Fruit fly (Drosophila melanogaster) whole organism, embryonic: ENCODE measurements around the gene CG14650.

Experiments used
- ATbp ChIP-seq: fragments of 200-800 bp; sonication (Bioruptor generic); optimal IDR thresholded peaks from 2 replicates; lab custom pipeline; 2017; ENCODE audit warnings: missing biosample characterization, mild to moderate bottlenecking, missing genetic modification characterization, missing genetic modification reagents
- Atf3 ChIP-seq: fragments of 200-800 bp; sonication (Bioruptor generic); optimal IDR thresholded peaks from 3 replicates; lab custom pipeline; 2016; ENCODE audit warnings: missing biosample characterization, missing genetic modification characterization
- BEAF-32 ChIP-seq: fragments of 200-800 bp; sonication (Bioruptor generic); optimal IDR thresholded peaks from 3 replicates; lab custom pipeline; 2017; ENCODE audit warnings: missing biosample characterization, missing genetic modification characterization, mild to moderate bottlenecking, moderate library complexity, missing genetic modification reagents
- CG10267 ChIP-seq: fragments of 200-800 bp; sonication (Bioruptor generic); optimal IDR thresholded peaks from 2 replicates; lab custom pipeline; 2018; ENCODE audit warnings: missing biosample characterization, mild to moderate bottlenecking, missing genetic modification characterization, moderate library complexity
- CG10274 ChIP-seq: fragments of 200-800 bp; sonication (Bioruptor generic); optimal IDR thresholded peaks from 3 replicates; lab custom pipeline; 2017; ENCODE audit warnings: missing biosample characterization, mild to moderate bottlenecking, missing genetic modification characterization
- CG11093 ChIP-seq: fragments of 200-800 bp; sonication (Bioruptor generic); IDR thresholded peaks from 3 replicates; pipeline ENCODE4 v1.3.6; 2022; ENCODE audit warnings: missing biosample characterization, missing genetic modification characterization
- CG14050 ChIP-seq: fragments of 200-800 bp; sonication (Bioruptor generic); IDR thresholded peaks from 3 replicates; pipeline ENCODE4 v1.3.6; 2022; ENCODE audit warnings: missing biosample characterization, missing genetic modification characterization
- CG15696 ChIP-seq: fragments of 200-800 bp; sonication (Bioruptor generic); optimal IDR thresholded peaks from 2 replicates; lab custom pipeline; 2019; ENCODE audit warnings: missing biosample characterization, mild to moderate bottlenecking, missing genetic modification characterization, moderate library complexity
- CG16815 ChIP-seq: fragments of 200-800 bp; sonication (Bioruptor generic); optimal IDR thresholded peaks from 3 replicates; lab custom pipeline; 2017; ENCODE audit warnings: missing biosample characterization, mild to moderate bottlenecking, missing genetic modification characterization
- CG17361 ChIP-seq: fragments of 200-800 bp; sonication (Bioruptor generic); IDR thresholded peaks from 3 replicates; pipeline ENCODE4 v1.3.6; 2022; ENCODE audit warnings: missing biosample characterization, missing genetic modification characterization
- CG17385 ChIP-seq: fragments of 200-800 bp; sonication (Bioruptor generic); optimal IDR thresholded peaks from 3 replicates; lab custom pipeline; 2018; ENCODE audit warnings: missing biosample characterization, mild to moderate bottlenecking, missing genetic modification characterization
- CG18011 ChIP-seq: fragments of 200-800 bp; sonication (Bioruptor generic); optimal IDR thresholded peaks from 2 replicates; lab custom pipeline; 2017; ENCODE audit warnings: missing biosample characterization, missing genetic modification characterization, mild to moderate bottlenecking, moderate library complexity, missing genotype
- CG18262 ChIP-seq: fragments of 200-800 bp; optimal IDR thresholded peaks from 3 replicates; lab custom pipeline; 2019; ENCODE audit warnings: missing biosample characterization, mild to moderate bottlenecking, missing genetic modification characterization, moderate library complexity
- CG30403 ChIP-seq: fragments of 200-800 bp; sonication (Bioruptor generic); optimal IDR thresholded peaks from 3 replicates; lab custom pipeline; 2016; ENCODE audit warnings: missing biosample characterization, missing genetic modification characterization
- CG31224 ChIP-seq: fragments of 200-800 bp; sonication (Bioruptor generic); IDR thresholded peaks from 2 replicates; pipeline ENCODE4 v1.3.6; 2022; ENCODE audit warnings: missing biosample characterization, missing genetic modification characterization
- CG31441 ChIP-seq: fragments of 200-800 bp; sonication (Bioruptor generic); IDR thresholded peaks from 2 replicates; pipeline ENCODE4 v1.3.6; 2022; ENCODE audit warnings: missing biosample characterization, missing genetic modification characterization
- CG32772 ChIP-seq: fragments of 200-800 bp; sonication (Bioruptor generic); IDR thresholded peaks from 2 replicates; pipeline ENCODE4 v1.3.6; 2022; ENCODE audit warnings: missing biosample characterization, missing genetic modification characterization
- CG43689 ChIP-seq: fragments of 200-800 bp; sonication (Bioruptor generic); IDR thresholded peaks from 2 replicates; pipeline ENCODE4 v1.3.6; 2022; ENCODE audit warnings: missing biosample characterization, missing genetic modification characterization
- CG6254 ChIP-seq: fragments of 200-800 bp; sonication (Bioruptor generic); optimal IDR thresholded peaks from 3 replicates; lab custom pipeline; 2017; ENCODE audit warnings: mild to moderate bottlenecking, missing biosample characterization, missing genetic modification reagents, missing genetic modification characterization
- CG6854 ChIP-seq: fragments of 200-800 bp; sonication (Bioruptor generic); optimal IDR thresholded peaks from 3 replicates; lab custom pipeline; 2017; ENCODE audit warnings: missing biosample characterization, mild to moderate bottlenecking, missing genetic modification characterization
- CG7357 ChIP-seq: fragments of 200-800 bp; sonication (Bioruptor generic); IDR thresholded peaks from 3 replicates; pipeline ENCODE4 v1.3.6; 2022; ENCODE audit warnings: missing biosample characterization, missing genetic modification characterization
- CG8290 ChIP-seq, 3 experiments: fragments of 200-800 bp; sonication (Bioruptor generic); optimal IDR thresholded peaks; 2 replicates each; lab custom pipeline; 2016 to 2019; ENCODE audit warnings: missing biosample characterization in 3 of 3, missing genetic modification characterization in 3 of 3, mild to moderate bottlenecking in 2 of 3, moderate library complexity in 1 of 3
- CG8478 ChIP-seq: fragments of >200 bp; optimal IDR thresholded peaks from 2 replicates; lab custom pipeline; 2018
- CG9797 ChIP-seq: fragments of 200-800 bp; sonication (Bioruptor generic); optimal IDR thresholded peaks from 3 replicates; lab custom pipeline; 2018; ENCODE audit warnings: missing biosample characterization, mild to moderate bottlenecking, missing genetic modification characterization
- CG9932 ChIP-seq: fragments of 200-800 bp; sonication (Bioruptor generic); IDR thresholded peaks from 2 replicates; pipeline ENCODE4 v1.3.6; 2022; ENCODE audit warnings: missing biosample characterization, missing genetic modification characterization
- Dek ChIP-seq: fragments of 200-800 bp; sonication (Bioruptor generic); optimal IDR thresholded peaks from 3 replicates; lab custom pipeline; 2019; ENCODE audit warnings: missing biosample characterization, mild to moderate bottlenecking, missing genetic modification characterization, moderate library complexity
- HHEX ChIP-seq: fragments of 200-800 bp; sonication (Bioruptor generic); optimal IDR thresholded peaks from 3 replicates; lab custom pipeline; 2017; ENCODE audit warnings: missing biosample characterization, mild to moderate bottlenecking, missing genetic modification characterization, missing genetic modification reagents
- HLH3B ChIP-seq: fragments of 200-800 bp; sonication (Bioruptor generic); IDR thresholded peaks from 2 replicates; pipeline ENCODE4 v1.3.6; 2022; ENCODE audit warnings: missing biosample characterization, missing genetic modification characterization
- Hand ChIP-seq: fragments of 200-800 bp; sonication (Bioruptor generic); optimal IDR thresholded peaks from 2 replicates; lab custom pipeline; 2017; ENCODE audit warnings: mild to moderate bottlenecking, missing biosample characterization, missing genetic modification reagents, missing genetic modification characterization
- Hey ChIP-seq: fragments of 200-800 bp; sonication (Bioruptor generic); optimal IDR thresholded peaks from 3 replicates; lab custom pipeline; 2018; ENCODE audit warnings: missing biosample characterization, mild to moderate bottlenecking, missing genetic modification characterization
- Hmr ChIP-seq: fragments of 200-800 bp; sonication (Bioruptor generic); optimal IDR thresholded peaks from 3 replicates; lab custom pipeline; 2017; ENCODE audit warnings: mild to moderate bottlenecking, missing biosample characterization, missing genetic modification reagents, missing genetic modification characterization
- Jarid2 ChIP-seq: fragments of 200-800 bp; sonication (Bioruptor generic); optimal IDR thresholded peaks from 3 replicates; lab custom pipeline; 2017; ENCODE audit warnings: mild to moderate bottlenecking, missing biosample characterization, missing genetic modification reagents, missing genetic modification characterization
- Myb ChIP-seq: fragments of 200-800 bp; sonication (Bioruptor generic); optimal IDR thresholded peaks from 2 replicates; lab custom pipeline; 2016; ENCODE audit warnings: missing biosample characterization, missing genetic modification characterization
- Rx ChIP-seq: fragments of 200-800 bp; sonication (Bioruptor generic); IDR thresholded peaks from 2 replicates; pipeline ENCODE4 v1.3.6; 2022; ENCODE audit warnings: missing biosample characterization, missing genetic modification characterization
- Scr ChIP-seq: fragments of 200-800 bp; sonication (Bioruptor generic); IDR thresholded peaks from 2 replicates; pipeline ENCODE4 v1.3.6; 2022; ENCODE audit warnings: missing biosample characterization, missing genetic modification characterization; ENCODE audit not compliant: partially characterized antibody
- TFAM ChIP-seq: fragments of 200-800 bp; sonication (Bioruptor generic); optimal IDR thresholded peaks from 2 replicates; lab custom pipeline; 2017; ENCODE audit warnings: missing biosample characterization, missing genetic modification characterization, inconsistent platforms
- al ChIP-seq: fragments of 200-800 bp; sonication (Bioruptor generic); IDR thresholded peaks from 2 replicates; pipeline ENCODE4 v1.3.6; 2022; ENCODE audit warnings: missing biosample characterization, missing genetic modification characterization
- ap ChIP-seq: fragments of 200-800 bp; sonication (Bioruptor generic); IDR thresholded peaks from 2 replicates; pipeline ENCODE4 v1.3.6; 2022; ENCODE audit warnings: missing biosample characterization, missing genetic modification characterization
- esg ChIP-seq: fragments of 200-800 bp; sonication (Bioruptor generic); conservative IDR thresholded peaks from 2 replicates; pipeline ENCODE4 v1.3.6; 2022; ENCODE audit warnings: missing biosample characterization, missing genetic modification characterization
- fd102C ChIP-seq: fragments of 200-800 bp; sonication (Bioruptor generic); optimal IDR thresholded peaks from 2 replicates; lab custom pipeline; 2018; ENCODE audit warnings: missing biosample characterization, mild to moderate bottlenecking, missing genetic modification characterization, moderate library complexity
- fu2 ChIP-seq: fragments of 200-800 bp; sonication (Bioruptor generic); optimal IDR thresholded peaks from 2 replicates; lab custom pipeline; 2016; ENCODE audit warnings: missing biosample characterization, missing genetic modification characterization
- mirr ChIP-seq: fragments of 200-800 bp; sonication (Bioruptor generic); optimal IDR thresholded peaks from 3 replicates; lab custom pipeline; 2018; ENCODE audit warnings: missing biosample characterization, mild to moderate bottlenecking, missing genetic modification characterization
- nerfin-2 ChIP-seq: fragments of 200-800 bp; sonication (Bioruptor generic); IDR thresholded peaks from 2 replicates; pipeline ENCODE4 v1.3.6; 2022; ENCODE audit warnings: missing biosample characterization, missing genetic modification characterization; ENCODE audit not compliant: partially characterized antibody
- onecut ChIP-seq: fragments of 200-800 bp; sonication (Bioruptor generic); IDR thresholded peaks from 2 replicates; pipeline ENCODE4 v1.3.6; 2022; ENCODE audit warnings: missing biosample characterization, missing genetic modification characterization
- pho ChIP-seq: fragments of 200-800 bp; sonication (Bioruptor generic); optimal IDR thresholded peaks from 2 replicates; lab custom pipeline; 2016; ENCODE audit warnings: missing biosample characterization, missing genetic modification characterization
- psq ChIP-seq: fragments of 200-800 bp; sonication (Bioruptor generic); optimal IDR thresholded peaks from 2 replicates; lab custom pipeline; 2017; ENCODE audit warnings: missing biosample characterization, missing genetic modification characterization
- repo ChIP-seq: fragments of 200-800 bp; sonication (Bioruptor generic); optimal IDR thresholded peaks from 2 replicates; lab custom pipeline; 2016; ENCODE audit warnings: missing biosample characterization, missing genetic modification characterization
- slou ChIP-seq: fragments of 200-800 bp; sonication (Bioruptor generic); optimal IDR thresholded peaks from 3 replicates; lab custom pipeline; 2016; ENCODE audit warnings: missing biosample characterization, missing genetic modification characterization
- tap ChIP-seq: fragments of 200-800 bp; optimal IDR thresholded peaks from 3 replicates; lab custom pipeline; 2019; ENCODE audit warnings: missing biosample characterization, mild to moderate bottlenecking, missing genetic modification characterization, moderate library complexity
- ttk ChIP-seq: fragments of 200-800 bp; sonication (Bioruptor generic); IDR thresholded peaks from 2 replicates; pipeline ENCODE4 v2.1.2; 2022; ENCODE audit warnings: missing biosample characterization, missing genetic modification characterization
- zf30C ChIP-seq: fragments of 200-800 bp; sonication (Bioruptor generic); optimal IDR thresholded peaks from 3 replicates; lab custom pipeline; 2018; ENCODE audit warnings: missing biosample characterization, mild to moderate bottlenecking, missing genetic modification characterization

The CG14650 gene

dm6 chr3R:4437113-4437512 lies at the start of gene CG14650, which contains the start of gene Lipt2 (continued):
- TF ChIP-seq CG43689 (GFP tag; lab: Robert Waterston, UW) (no peak), zf30C (GFP tag; lab: Kevin White, UChicago) (no peak), CG10267 (tag; lab: Kevin White, UChicago) (peak; percentile 60), TFAM (GFP tag; lab: Kevin White, UChicago) (no peak), CG9932 (GFP tag; lab: Robert Waterston, UW) (peak; percentile 67), HLH3B (GFP tag; lab: Robert Waterston, UW) (no peak), CG31224 (GFP tag; lab: Robert Waterston, UW) (no peak), pho (GFP tag; lab: Kevin White, UChicago) (peak; percentile 56), Scr (peak; percentile 68), CG18011 (GFP tag; lab: Kevin White, UChicago) (peak; percentile 81), Hand (GFP tag; lab: Kevin White, UChicago) (no peak), repo (peak; percentile 54), psq (GFP tag; lab: Kevin White, UChicago) (no peak), Myb (GFP tag; lab: Kevin White, UChicago) (peak; percentile 92), tap (tag; lab: Kevin White, UChicago) (no peak), HHEX (GFP tag; lab: Kevin White, UChicago) (peak; percentile 43), CG8290 (GFP tag; optimal IDR thresholded peaks at IDR 0.05; lab: Kevin White, UChicago) (no peak), CG8290 (tag; optimal IDR thresholded peaks at IDR 0.05; lab: Kevin White, UChicago) (no peak), Hmr (no peak), Atf3 (GFP tag; lab: Kevin White, UChicago) (peak; percentile 42), Hey (no peak), CG8478 (no peak), onecut (GFP tag; lab: Robert Waterston, UW) (no peak), CG32772 (GFP tag; lab: Robert Waterston, UW) (0 out of 2 replicates have a peak, but pooled peaks have one; percentile 18), al (no peak), BEAF-32 (GFP tag; lab: Kevin White, UChicago) (peak; percentile 77), CG17385 (GFP tag; lab: Kevin White, UChicago) (peak; percentile 6), ttk (GFP tag; lab: Robert Waterston, UW) (no peak), fu2 (peak; percentile 72), ATbp (GFP tag; lab: Kevin White, UChicago) (no peak), CG9797 (GFP tag; lab: Kevin White, UChicago) (peak; percentile 59), CG18262 (peak; percentile 46), CG31441 (GFP tag; lab: Robert Waterston, UW) (no peak), CG6854 (GFP tag; lab: Kevin White, UChicago) (no peak), CG15696 (tag; lab: Kevin White, UChicago) (peak; percentile 52), slou (GFP tag; lab: Kevin White, UChicago) (no peak), CG30403 (GFP tag; lab: Kevin White, UChicago) (peak; percentile 74), mirr (GFP tag; lab: Kevin White, UChicago) (peak; percentile 8), ap (GFP tag; lab: Robert Waterston, UW) (no peak), CG16815 (GFP tag; lab: Kevin White, UChicago) (no peak), CG14050 (GFP tag; lab: Robert Waterston, UW) (no peak), CG10274 (no peak), esg (no peak), CG6254 (GFP tag; lab: Kevin White, UChicago) (peak; percentile 17), nerfin-2 (no peak), Rx (GFP tag; lab: Robert Waterston, UW) (no peak), CG11093 (no peak), fd102C (GFP tag; lab: Kevin White, UChicago) (no peak), CG17361 (no peak; the same call in 1 of the 3 replicates), Dek (tag; lab: Kevin White, UChicago) (no peak), Jarid2 (GFP tag; lab: Kevin White, UChicago) (no peak), CG7357 (no peak)
